Worm (Caenorhabditis elegans) whole organism, young adult: ENCODE results near the gene C15H9.4.

Source experiments
- B0019.2 ChIP-seq: fragments of 200-800 bp; sonication (Bioruptor generic); conservative IDR thresholded peaks from 2 replicates; pipeline ENCODE4 v1.3.6; 2022; ENCODE audit warnings: missing genetic modification reagents, missing genetic modification characterization, missing compliant biosample characterization
- B0261.1 ChIP-seq: sonication (generic microtip); optimal IDR thresholded peaks from 2 replicates; lab custom pipeline; 2016; ENCODE audit warnings: mild to moderate bottlenecking, missing genetic modification characterization, moderate library complexity, missing compliant biosample characterization
- F22D6.2 ChIP-seq: sonication (generic microtip); optimal IDR thresholded peaks from 2 replicates; lab custom pipeline; 2016; ENCODE audit warnings: mild to moderate bottlenecking, missing genetic modification characterization, missing compliant biosample characterization
- F52B5.7 ChIP-seq: sonication (generic microtip); optimal IDR thresholded peaks from 2 replicates; lab custom pipeline; 2016; ENCODE audit warnings: mild to moderate bottlenecking, missing genetic modification characterization, missing compliant biosample characterization
- Y53F4B.3 ChIP-seq: fragments of 200-800 bp; sonication (Bioruptor generic); IDR thresholded peaks from 2 replicates; pipeline ENCODE4 v1.3.6; 2022; ENCODE audit warnings: missing genetic modification reagents, missing genetic modification characterization, missing compliant biosample characterization
- Y56A3A.18 ChIP-seq: fragments of 200-800 bp; sonication (Bioruptor generic); IDR thresholded peaks from 2 replicates; pipeline ENCODE4 v1.3.6; 2022; ENCODE audit warnings: missing genetic modification reagents, missing genetic modification characterization, missing compliant biosample characterization
- Y79H2A.3 ChIP-seq: fragments of 200-800 bp; sonication (Bioruptor generic); conservative IDR thresholded peaks from 2 replicates; pipeline ENCODE4 v1.3.6; 2022; ENCODE audit warnings: missing genetic modification reagents, missing genetic modification characterization, missing compliant biosample characterization
- Y95B8A.8 ChIP-seq: fragments of 200-800 bp; sonication (Bioruptor generic); IDR thresholded peaks from 2 replicates; pipeline ENCODE4 v1.3.6; 2022; ENCODE audit warnings: missing genetic modification reagents, missing genetic modification characterization, missing compliant biosample characterization
- ama-1 ChIP-seq, 3 experiments: fragments of 150-350 bp in 1 of 3; sonication (generic microtip) in 2 of 3; optimal IDR thresholded peaks; 2 replicates each; lab custom pipeline; 2014 to 2018; ENCODE audit warnings: missing biosample characterization in 2 of 3, missing genetic modification characterization in 2 of 3, missing genetic modification reagents in 2 of 3
- aptf-3 ChIP-seq: fragments of 200-800 bp; sonication (Bioruptor generic); IDR thresholded peaks from 2 replicates; pipeline ENCODE4 v1.3.6; 2022; ENCODE audit warnings: missing genetic modification characterization, missing compliant biosample characterization
- bed-1 ChIP-seq: fragments of 200-800 bp; sonication (Bioruptor generic); IDR thresholded peaks from 2 replicates; pipeline ENCODE4 v1.3.6; 2022; ENCODE audit warnings: missing genetic modification reagents, missing genetic modification characterization, missing compliant biosample characterization
- cebp-2 ChIP-seq: fragments of 200-800 bp; sonication (Bioruptor generic); IDR thresholded peaks from 2 replicates; pipeline ENCODE4 v1.3.6; 2022; ENCODE audit warnings: missing genetic modification characterization, missing compliant biosample characterization
- ceh-27 ChIP-seq: fragments of 200-800 bp; sonication (Bioruptor generic); optimal IDR thresholded peaks from 2 replicates; lab custom pipeline; 2018; ENCODE audit warnings: mild to moderate bottlenecking, missing genetic modification characterization, moderate library complexity, missing compliant biosample characterization
- ceh-40 ChIP-seq: fragments of 200-800 bp; sonication (Bioruptor generic); IDR thresholded peaks from 2 replicates; pipeline ENCODE4 v1.3.6; 2022; ENCODE audit warnings: missing genetic modification characterization, missing compliant biosample characterization
- ceh-91 ChIP-seq: fragments of 200-800 bp; sonication (Bioruptor generic); IDR thresholded peaks from 2 replicates; pipeline ENCODE4 v1.3.6; 2022; ENCODE audit warnings: missing genetic modification reagents, missing genetic modification characterization, missing compliant biosample characterization
- die-1 ChIP-seq: sonication (generic microtip); optimal IDR thresholded peaks from 2 replicates; lab custom pipeline; 2016; ENCODE audit warnings: missing genotype, mild to moderate bottlenecking, missing genetic modification characterization, missing compliant biosample characterization
- dox-1 ChIP-seq: fragments of 200-800 bp; sonication (Bioruptor generic); IDR thresholded peaks from 2 replicates; pipeline ENCODE4 v1.3.6; 2022; ENCODE audit warnings: missing genetic modification reagents, missing genetic modification characterization, missing compliant biosample characterization
- dpff-1 ChIP-seq: sonication (generic microtip); optimal IDR thresholded peaks from 2 replicates; lab custom pipeline; 2017; ENCODE audit warnings: mild to moderate bottlenecking, missing genetic modification characterization, missing compliant biosample characterization
- dpl-1 ChIP-seq: fragments of 150-350 bp; optimal IDR thresholded peaks from 2 replicates; lab custom pipeline; 2014; ENCODE audit warnings: missing biosample characterization, missing genetic modification reagents, missing genetic modification characterization
- efl-1 ChIP-seq: fragments of 150-350 bp; optimal IDR thresholded peaks from 2 replicates; lab custom pipeline; 2014; ENCODE audit warnings: missing biosample characterization, missing genetic modification reagents, missing genetic modification characterization
- egl-44 ChIP-seq: fragments of 200-800 bp; sonication (Bioruptor generic); IDR thresholded peaks from 2 replicates; pipeline ENCODE4 v1.3.6; 2022; ENCODE audit warnings: missing genetic modification reagents, missing genetic modification characterization, missing compliant biosample characterization
- egrh-3 ChIP-seq: fragments of 200-800 bp; sonication (Bioruptor generic); IDR thresholded peaks from 2 replicates; pipeline ENCODE4 v1.3.6; 2022; ENCODE audit warnings: missing genetic modification reagents, missing genetic modification characterization, missing compliant biosample characterization
- ets-4 ChIP-seq: fragments of 200-800 bp; sonication (Bioruptor generic); optimal IDR thresholded peaks from 2 replicates; lab custom pipeline; 2018; ENCODE audit warnings: mild to moderate bottlenecking, missing genetic modification characterization, missing compliant biosample characterization
- hmg-1.2 ChIP-seq: fragments of 200-800 bp; sonication (Bioruptor generic); IDR thresholded peaks from 2 replicates; pipeline ENCODE4 v1.3.6; 2022; ENCODE audit warnings: missing genetic modification reagents, missing genetic modification characterization, missing compliant biosample characterization
- lag-1 ChIP-seq: fragments of 200-800 bp; sonication (Bioruptor generic); IDR thresholded peaks from 2 replicates; pipeline ENCODE4 v1.3.6; 2022; ENCODE audit warnings: missing genetic modification reagents, missing genetic modification characterization, missing compliant biosample characterization
- lin-35 ChIP-seq, 3 experiments: fragments of 150-350 bp in 2 of 3; sonication (generic microtip) in 1 of 3; optimal IDR thresholded peaks; 2 replicates each; lab custom pipeline; 2014 to 2018; ENCODE audit warnings: missing biosample characterization in 3 of 3, missing genetic modification characterization in 3 of 3, missing genetic modification reagents in 3 of 3
- lsl-1 ChIP-seq: fragments of 200-800 bp; sonication (Bioruptor generic); optimal IDR thresholded peaks from 2 replicates; lab custom pipeline; 2018; ENCODE audit warnings: mild to moderate bottlenecking, missing genetic modification characterization, moderate library complexity, missing compliant biosample characterization
- madf-10 ChIP-seq: sonication (generic microtip); optimal IDR thresholded peaks from 2 replicates; lab custom pipeline; 2016; ENCODE audit warnings: mild to moderate bottlenecking, missing genetic modification characterization, missing compliant biosample characterization
- mel-28 ChIP-seq: sonication (generic microtip); optimal IDR thresholded peaks from 2 replicates; lab custom pipeline; 2016; ENCODE audit warnings: borderline replicate concordance, mild to moderate bottlenecking, missing genetic modification characterization, missing compliant biosample characterization
- nfyb-1 ChIP-seq: fragments of 200-800 bp; sonication (Bioruptor generic); IDR thresholded peaks from 2 replicates; pipeline ENCODE4 v1.3.6; 2022; ENCODE audit warnings: missing genetic modification reagents, missing genetic modification characterization, missing compliant biosample characterization
- rcor-1 ChIP-seq: fragments of 200-800 bp; sonication (Bioruptor generic); IDR thresholded peaks from 2 replicates; pipeline ENCODE4 v1.3.6; 2022; ENCODE audit warnings: missing genetic modification reagents, missing genetic modification characterization, missing compliant biosample characterization
- rec-8 ChIP-seq, 2 experiments: sonication (generic microtip); optimal IDR thresholded peaks; 2 replicates each; lab custom pipeline; 2016; ENCODE audit warnings: mild to moderate bottlenecking in 2 of 2, missing genetic modification characterization in 2 of 2, missing genetic modification reagents in 2 of 2, missing genotype in 2 of 2, missing biosample characterization in 1 of 2, missing compliant biosample characterization in 1 of 2, moderate library complexity in 1 of 2
- sdz-38 ChIP-seq: sonication (generic microtip); optimal IDR thresholded peaks from 2 replicates; lab custom pipeline; 2016; ENCODE audit warnings: missing genotype, missing genetic modification characterization, missing compliant biosample characterization
- snpc-1.3 ChIP-seq: sonication (generic microtip); optimal IDR thresholded peaks from 2 replicates; lab custom pipeline; 2017; ENCODE audit warnings: missing genetic modification characterization, mild to moderate bottlenecking, missing compliant biosample characterization, antibody characterized with exemption, moderate library complexity, missing genotype, missing genetic modification reagents; ENCODE audit not compliant: insufficient read depth
- snpc-3.4 ChIP-seq: sonication (generic microtip); optimal IDR thresholded peaks from 2 replicates; lab custom pipeline; 2017; ENCODE audit warnings: missing genetic modification characterization, mild to moderate bottlenecking, missing compliant biosample characterization, antibody characterized with exemption, moderate library complexity, missing genotype, missing genetic modification reagents
- somi-1 ChIP-seq: fragments of 200-800 bp; sonication (Bioruptor generic); optimal IDR thresholded peaks from 2 replicates; lab custom pipeline; 2018; ENCODE audit warnings: mild to moderate bottlenecking, missing genetic modification characterization, missing compliant biosample characterization
- sptf-2 ChIP-seq: fragments of 200-800 bp; sonication (Bioruptor generic); optimal IDR thresholded peaks from 2 replicates; lab custom pipeline; 2018; ENCODE audit warnings: mild to moderate bottlenecking, missing genetic modification characterization, missing compliant biosample characterization
- tbp1 ChIP-seq: fragments of 200-800 bp; sonication (Bioruptor generic); optimal IDR thresholded peaks from 2 replicates; lab custom pipeline; 2018; ENCODE audit warnings: mild to moderate bottlenecking, missing genetic modification characterization, missing compliant biosample characterization
- tbx-9 ChIP-seq: sonication (generic microtip); optimal IDR thresholded peaks from 2 replicates; lab custom pipeline; 2016; ENCODE audit warnings: borderline replicate concordance, missing genetic modification characterization, inconsistent platforms, missing compliant biosample characterization
- unc-62 ChIP-seq: fragments of 150-350 bp; optimal IDR thresholded peaks from 2 replicates; lab custom pipeline; 2014; ENCODE audit warnings: missing biosample characterization, missing genetic modification reagents, missing genetic modification characterization
- xnd-1 ChIP-seq: sonication (generic microtip); optimal IDR thresholded peaks from 2 replicates; lab custom pipeline; 2016; ENCODE audit warnings: missing genotype, missing genetic modification reagents, missing genetic modification characterization, missing compliant biosample characterization
- ztf-6 ChIP-seq: fragments of 200-800 bp; sonication (Bioruptor generic); IDR thresholded peaks from 2 replicates; pipeline ENCODE4 v1.3.6; 2022; ENCODE audit warnings: missing genetic modification reagents, missing genetic modification characterization, missing compliant biosample characterization

Gene C15H9.4

DNA sequence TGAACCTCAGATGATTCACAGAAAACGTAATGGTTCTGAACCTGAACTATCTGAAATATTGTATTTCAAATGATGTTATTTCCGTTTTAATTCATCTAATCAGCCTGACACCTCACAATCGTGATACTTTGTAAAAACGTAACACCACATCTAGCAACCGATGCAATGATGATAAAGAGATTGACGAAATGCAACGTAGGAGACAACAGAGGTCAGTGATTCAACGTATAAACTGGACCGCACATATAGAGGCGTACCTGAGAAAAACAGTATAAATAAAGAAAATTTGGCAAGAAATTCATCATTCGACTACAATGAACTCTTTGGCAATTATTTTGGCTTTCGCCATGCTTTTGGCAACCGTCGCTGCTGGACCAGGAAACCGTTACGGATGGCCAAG, 13.0 kb upstream of the C15H9.4 start, which contains the start of gene C45B2.2:
Gene C45B2.2, plus strand, starts transcription at position 301 of the 400 bp plus-strand sequence.
- TF ChIP-seq madf-10 (tag; lab: Kevin White, UChicago) (no peak), ama-1 (optimal IDR thresholded peaks at IDR 0.05; lab: Kevin White, UChicago) (no peak), ama-1 (GFP tag; optimal IDR thresholded peaks at IDR 0.05; lab: Kevin White, UChicago) (no peak), ets-4 (GFP tag; lab: Kevin White, UChicago) (no peak), dpl-1 (GFP tag; lab: Kevin White, UChicago) (no peak), somi-1 (GFP tag; lab: Kevin White, UChicago) (no peak), tbp1 (GFP tag; lab: Kevin White, UChicago) (no peak), snpc-1.3 (tag; lab: Kevin White, UChicago) (no peak), lin-35 (GFP tag; optimal IDR thresholded peaks at IDR 0.05; lab: Kevin White, UChicago) (no peak), dox-1 (GFP tag; lab: Robert Waterston, UW) (no peak), ztf-6 (GFP tag; lab: Robert Waterston, UW) (no peak), cebp-2 (GFP tag; lab: Robert Waterston, UW) (no peak), snpc-3.4 (tag; lab: Kevin White, UChicago) (no peak)

DNA sequence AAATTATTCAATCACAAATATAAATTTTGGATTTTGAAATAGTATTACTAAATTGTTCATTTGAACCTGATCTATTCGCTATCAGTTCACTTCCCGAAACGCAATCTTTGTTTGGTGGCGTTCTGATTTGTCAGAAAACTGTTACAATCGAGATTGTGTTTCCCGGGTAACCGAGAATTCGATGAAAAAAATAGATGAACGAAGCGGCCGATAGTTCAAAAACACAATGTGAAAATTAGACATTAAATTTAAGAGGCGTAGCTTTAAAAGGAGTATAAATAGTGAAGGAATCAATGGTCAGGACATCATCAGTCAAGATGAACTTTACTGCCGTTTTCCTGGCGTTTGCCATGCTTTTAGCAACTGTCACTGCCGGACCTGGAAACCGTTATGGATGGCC, 11.6 kb upstream of the C15H9.4 start, which contains the start of gene C45B2.1:
Gene C45B2.1, plus strand, starts transcription at position 301 of the 400 bp plus-strand sequence.
- TF ChIP-seq sdz-38 (tag; lab: Kevin White, UChicago) (no peak), xnd-1 (tag; lab: Kevin White, UChicago) (no peak), ceh-27 (GFP tag; lab: Kevin White, UChicago) (no peak), aptf-3 (no peak), F22D6.2 (tag; lab: Kevin White, UChicago) (no peak), tbx-9 (tag; lab: Kevin White, UChicago) (no peak), Y95B8A.8 (GFP tag; lab: Robert Waterston, UW) (no peak), egl-44 (no peak), egrh-3 (GFP tag; lab: Robert Waterston, UW) (no peak), ceh-40 (GFP tag; lab: Robert Waterston, UW) (no peak), lag-1 (GFP tag; lab: Robert Waterston, UW) (no peak), rcor-1 (GFP tag; lab: Robert Waterston, UW) (no peak), mel-28 (tag; lab: Kevin White, UChicago) (no peak), B0019.2 (GFP tag; lab: Robert Waterston, UW) (no peak), lsl-1 (GFP tag; lab: Kevin White, UChicago) (no peak), die-1 (no peak), nfyb-1 (GFP tag; lab: Robert Waterston, UW) (no peak), B0261.1 (tag; lab: Kevin White, UChicago) (no peak), efl-1 (GFP tag; lab: Kevin White, UChicago) (no peak), sptf-2 (GFP tag; lab: Kevin White, UChicago) (no peak)

DNA sequence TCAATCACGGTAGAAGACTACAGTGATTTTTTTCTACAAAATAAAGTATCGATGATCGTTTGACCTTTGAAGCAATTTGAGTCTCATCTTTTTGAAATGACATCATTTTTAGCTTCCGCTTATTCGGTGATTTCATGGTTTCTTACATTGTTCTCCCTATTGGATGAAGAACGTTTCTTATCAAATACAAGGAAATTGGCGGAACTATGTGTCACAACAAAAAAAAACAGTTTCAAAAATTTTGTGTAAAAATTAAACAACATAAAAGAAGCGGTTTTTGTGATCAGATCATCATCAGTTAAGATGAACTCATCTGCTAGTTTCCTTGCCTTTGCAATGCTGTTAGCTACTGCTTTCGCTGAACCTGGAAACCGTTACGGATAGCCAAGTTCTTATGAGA, 9.8 kb upstream of the C15H9.4 start, which contains the start of gene C45B2.8:
Gene C45B2.8, plus strand, starts transcription at position 301 of the 400 bp plus-strand sequence.
- no peak for TF ChIP-seq snpc-1.3 (tag; lab: Kevin White, UChicago)
- TF ChIP-seq F52B5.7 (tag; lab: Kevin White, UChicago): no peak
- TF ChIP-seq rec-8 (tag; optimal IDR thresholded peaks at IDR 0.05; lab: Kevin White, UChicago): no peak
- TF ChIP-seq die-1: no peak
- no peak for TF ChIP-seq Y79H2A.3 (GFP tag; lab: Robert Waterston, UW)
- no peak for TF ChIP-seq Y53F4B.3 (GFP tag; lab: Robert Waterston, UW)
- TF ChIP-seq ama-1 (optimal IDR thresholded peaks at IDR 0.05; lab: Kevin White, UChicago): no peak
- TF ChIP-seq ama-1 (GFP tag; optimal IDR thresholded peaks at IDR 0.05; lab: Kevin White, UChicago): no peak
- no peak for TF ChIP-seq unc-62
- TF ChIP-seq bed-1 (GFP tag; lab: Robert Waterston, UW): no peak
- TF ChIP-seq dpff-1 (tag; lab: Kevin White, UChicago): no peak
- no peak for TF ChIP-seq hmg-1.2 (GFP tag; lab: Robert Waterston, UW)
- no peak for TF ChIP-seq Y56A3A.18 (GFP tag; lab: Robert Waterston, UW)
- no peak for TF ChIP-seq egl-44
- TF ChIP-seq ceh-91 (GFP tag; lab: Robert Waterston, UW): no peak
